Worm (Caenorhabditis elegans) whole organism, dauer: Measurements from ENCODE around the gene C18G1.7.
"Not testable (repeated sequence)": the region's sequence is repeated elsewhere in the genome, so short reads cannot be mapped to it uniquely, and the experiment has no call there.

Experiments used
- unc-62 ChIP-seq: sonication (generic microtip); optimal IDR thresholded peaks from 2 replicates; lab custom pipeline; 2017; ENCODE audit warnings: missing biosample characterization, missing genetic modification reagents, missing genetic modification characterization

C18G1.7 gene

DNA sequence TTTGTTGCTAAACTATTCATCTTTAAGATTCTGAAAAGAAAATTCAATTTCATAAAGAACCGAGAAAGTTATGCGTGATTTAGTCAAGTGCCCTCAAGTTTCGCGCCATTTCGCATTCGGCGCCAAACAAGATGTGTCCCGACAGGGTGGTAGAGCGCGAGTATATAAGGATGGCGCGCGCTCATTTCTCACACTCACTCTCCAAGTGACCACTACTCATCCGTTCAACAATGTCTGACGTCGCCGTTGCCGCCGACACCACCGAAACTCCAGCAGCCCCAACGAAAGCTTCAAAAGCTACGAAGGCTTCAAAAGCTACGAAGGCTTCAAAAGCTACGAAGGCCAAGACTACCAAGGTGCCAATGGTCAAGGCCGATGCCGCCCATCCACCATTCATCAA lies 8.8 kb downstream of the C18G1.7 start, which contains the start of gene hil-4:
TSS of gene hil-4 (plus strand) at position 191 of the 400 bp plus-strand sequence.
- TF ChIP-seq unc-62 (GFP tag; lab: Kevin White, UChicago): no peak

DNA sequence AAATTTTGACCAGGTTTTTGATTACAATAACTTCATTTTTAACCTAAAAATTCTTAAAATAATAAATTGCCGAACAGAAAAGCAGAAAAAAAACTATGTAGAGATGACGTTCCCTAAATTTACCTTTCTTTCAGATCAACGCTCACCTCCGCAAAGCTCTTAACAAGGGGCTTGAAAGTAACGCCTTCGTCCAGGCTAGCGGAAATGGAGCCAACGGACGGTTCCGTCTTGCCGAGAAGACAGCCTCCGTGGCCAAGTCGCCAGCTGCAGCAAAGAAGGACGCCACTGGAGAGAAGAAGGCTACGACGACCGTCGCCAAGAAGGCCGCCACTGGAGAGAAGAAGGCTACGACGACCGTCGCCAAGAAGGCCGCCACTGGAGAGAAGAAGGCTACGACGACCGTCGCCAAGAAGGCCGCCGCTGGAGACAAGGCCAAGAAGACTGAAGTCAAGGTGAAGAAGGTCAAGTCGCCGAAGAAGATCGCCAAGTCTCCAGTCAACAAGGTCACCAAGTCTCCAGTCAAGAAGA lies 9.4 kb downstream of the C18G1.7 start:
- TF ChIP-seq unc-62 (GFP tag; lab: Kevin White, UChicago): no peak

DNA sequence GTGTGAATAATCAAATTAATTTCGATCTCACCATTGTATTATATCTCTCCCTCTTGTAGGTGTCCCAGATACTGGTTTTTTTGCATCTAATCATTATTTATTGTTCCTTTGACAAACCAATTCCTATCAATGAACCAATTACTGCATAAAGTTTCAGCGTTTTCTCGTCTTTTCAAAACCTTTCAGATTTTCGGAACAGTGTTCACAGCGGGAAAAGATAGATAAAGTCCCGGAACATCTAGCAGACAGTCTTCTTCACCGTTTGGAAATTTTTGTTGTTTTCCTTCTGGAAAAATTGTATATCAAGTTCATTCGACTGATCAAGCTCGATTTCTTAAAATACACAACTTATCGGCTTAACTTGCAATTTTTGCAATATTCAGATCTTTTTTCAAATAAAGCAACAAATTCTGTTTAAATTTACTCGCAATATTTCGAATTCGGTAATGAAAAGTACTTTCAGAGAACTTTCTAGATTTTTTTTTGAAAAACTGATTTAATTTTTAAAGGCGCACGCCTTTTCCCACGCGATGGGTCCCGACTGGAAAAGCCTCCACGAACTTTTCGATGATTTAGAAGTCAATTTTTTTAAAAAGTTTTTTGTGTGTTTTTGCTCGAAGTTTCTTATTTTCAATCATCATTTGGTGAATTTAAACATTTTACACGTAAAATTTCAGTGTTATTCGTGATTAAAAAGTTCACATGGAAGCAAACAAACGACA lies 10.1 kb downstream of the C18G1.7 start, which contains the start of gene pgl-3:
TSS of gene pgl-3 (plus strand) at position 672 of the 722 bp plus-strand sequence.
- TF ChIP-seq unc-62 (GFP tag; lab: Kevin White, UChicago): no peak

DNA sequence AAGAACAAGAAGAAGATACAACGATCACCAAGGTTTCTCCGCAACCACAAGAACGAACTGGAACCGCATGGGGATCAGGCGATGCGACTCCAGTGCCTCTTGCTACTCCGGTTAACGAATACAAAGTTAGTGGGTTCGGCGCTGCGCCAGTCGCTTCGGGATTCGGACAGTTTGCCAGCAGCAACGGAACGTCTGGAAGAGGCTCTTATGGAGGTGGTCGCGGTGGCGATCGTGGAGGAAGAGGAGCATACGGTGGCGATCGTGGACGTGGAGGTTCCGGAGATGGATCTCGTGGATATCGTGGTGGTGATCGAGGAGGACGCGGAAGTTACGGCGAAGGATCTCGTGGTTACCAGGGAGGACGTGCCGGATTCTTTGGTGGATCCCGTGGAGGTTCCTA lies 12.7 kb downstream of the C18G1.7 start:
- TF ChIP-seq unc-62 (GFP tag; lab: Kevin White, UChicago): no peak

DNA sequence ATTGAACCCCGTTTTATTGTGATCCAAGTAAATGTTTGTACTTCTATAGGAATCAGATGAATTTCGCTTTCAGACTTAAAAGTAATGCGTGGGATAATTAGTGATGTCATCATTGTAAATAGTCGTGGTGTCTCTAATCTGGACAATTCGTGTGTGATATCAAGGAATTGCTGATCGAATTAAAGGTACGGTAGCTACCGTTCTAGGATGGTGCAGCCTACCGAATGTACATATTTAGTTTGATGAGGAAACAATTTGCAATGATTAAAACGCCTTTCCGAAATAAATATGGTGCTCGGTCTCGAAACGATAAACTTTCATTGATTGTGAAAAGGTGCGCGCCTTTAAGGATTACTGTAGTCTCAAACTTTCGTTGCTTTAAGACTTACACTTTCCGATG lies 13.2 kb downstream of the C18G1.7 start:
- TF ChIP-seq unc-62 (GFP tag; lab: Kevin White, UChicago): no peak

DNA sequence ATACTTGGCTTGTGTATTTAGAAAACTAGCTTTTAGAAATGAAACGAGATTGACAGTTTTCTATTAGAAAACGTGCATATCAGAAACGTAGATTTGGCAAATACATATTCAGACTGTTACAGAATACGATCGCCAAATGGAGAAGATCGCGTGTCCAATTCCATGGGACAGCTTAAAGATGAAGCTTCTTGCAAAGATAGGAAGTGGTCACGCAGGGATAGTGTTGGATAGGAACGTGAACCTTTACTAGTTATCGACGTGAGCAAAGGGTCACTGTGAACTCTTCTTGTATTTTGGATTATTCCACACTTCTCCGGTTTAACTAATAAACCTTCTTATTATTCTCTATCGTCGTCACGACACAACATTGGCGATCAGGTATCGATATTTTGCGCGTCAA lies 15.3 kb downstream of the C18G1.7 start, which contains the start of gene bgnt-1.4:
TSS of gene bgnt-1.4 (plus strand) at position 301 of the 400 bp plus-strand sequence.
- TF ChIP-seq unc-62 (GFP tag; lab: Kevin White, UChicago): not testable (repeated sequence)

DNA sequence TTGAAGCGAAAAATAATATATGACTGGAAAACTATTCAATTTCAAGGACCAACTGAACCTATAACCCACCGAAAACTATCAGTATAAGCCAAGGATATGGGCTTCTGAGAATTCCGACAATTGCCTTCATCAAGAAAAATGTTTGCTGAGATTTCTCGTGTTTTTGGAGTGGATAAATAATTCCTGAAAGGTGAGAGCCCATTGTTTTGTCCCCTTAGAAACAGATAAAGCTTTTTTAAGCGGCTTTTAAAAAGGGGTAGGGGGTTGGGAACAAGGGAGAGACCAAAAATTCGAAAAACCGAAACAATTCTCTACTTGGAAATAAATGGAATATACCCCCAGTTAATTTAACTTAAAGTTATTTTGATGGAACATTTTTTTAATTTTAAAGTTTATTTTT lies 21.1 kb downstream of the C18G1.7 start, which contains the start of gene C18G1.8:
TSS of gene C18G1.8 (minus strand) at position 101 of the 400 bp plus-strand sequence.
- no peak for TF ChIP-seq unc-62 (GFP tag; lab: Kevin White, UChicago)

DNA sequence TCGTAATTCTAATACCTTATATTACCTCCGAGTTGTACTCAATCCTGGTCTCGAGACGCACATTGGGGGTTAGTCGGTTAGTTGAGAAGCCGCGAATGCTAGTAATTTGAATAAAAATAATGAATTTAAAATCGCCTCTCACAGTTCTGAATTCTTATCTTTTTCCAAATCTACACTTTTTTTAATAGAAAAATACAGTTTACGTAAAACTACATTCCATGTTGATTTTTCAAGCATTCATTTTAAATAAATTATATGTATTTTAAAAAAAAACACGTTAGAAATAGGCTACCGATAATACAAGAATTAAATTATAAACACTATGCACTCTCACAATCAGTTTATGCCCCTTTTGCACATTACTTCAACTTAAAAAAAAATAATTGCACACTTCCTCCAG lies 24.3 kb downstream of the C18G1.7 start, which contains the start of gene C18G1.9:
TSS of gene C18G1.9 (minus strand) at position 101 of the 400 bp plus-strand sequence.
- no peak for TF ChIP-seq unc-62 (GFP tag; lab: Kevin White, UChicago)

DNA sequence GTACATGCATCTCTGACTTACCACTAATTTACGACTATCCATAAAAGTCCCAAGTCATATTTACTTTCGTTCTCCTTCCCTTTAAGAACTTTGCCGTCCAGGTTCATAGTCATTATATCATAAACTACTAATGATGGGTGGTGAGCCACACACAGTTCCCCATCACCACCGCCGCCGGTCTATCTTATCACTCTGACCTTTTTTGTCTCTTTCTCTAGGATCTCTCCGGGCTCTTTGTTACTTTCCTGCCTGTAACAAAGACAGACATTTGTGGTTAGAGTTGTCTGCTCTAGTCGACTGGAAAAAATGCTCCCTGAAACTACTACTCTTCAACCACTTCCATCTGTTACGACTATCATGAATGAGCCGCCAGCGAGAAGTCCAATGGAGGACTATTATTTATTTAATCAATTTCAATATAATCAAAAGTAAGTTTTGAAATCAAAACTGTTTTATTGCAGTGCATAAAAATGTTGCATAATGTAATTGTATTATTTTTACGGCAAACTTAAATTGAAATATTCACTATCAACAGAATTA lies 25.1 kb downstream of the C18G1.7 start, which contains the start of gene elt-7:
TSS of gene elt-7 (plus strand) at position 263 of the 540 bp plus-strand sequence.
- no peak for TF ChIP-seq unc-62 (GFP tag; lab: Kevin White, UChicago)

DNA sequence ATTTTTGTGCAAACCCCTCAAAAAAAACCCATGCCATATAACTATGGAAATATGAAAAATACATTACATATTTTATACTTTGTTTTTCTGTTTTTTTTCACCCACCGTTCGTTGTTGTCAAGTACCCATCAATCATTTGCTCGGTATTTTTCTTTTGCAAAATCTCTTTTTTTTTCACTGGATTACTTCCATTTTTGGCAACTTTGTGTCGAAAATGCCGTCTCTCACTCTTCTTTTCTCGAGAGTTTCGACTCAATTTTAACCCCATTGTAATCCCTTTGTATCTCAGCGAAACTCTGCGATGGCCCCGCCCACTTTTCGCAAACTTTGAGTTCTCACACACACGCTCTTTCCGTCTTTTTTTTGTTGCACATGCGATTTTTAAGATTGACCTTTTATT lies 29.8 kb downstream of the C18G1.7 start:
- no peak for TF ChIP-seq unc-62 (GFP tag; lab: Kevin White, UChicago)

DNA sequence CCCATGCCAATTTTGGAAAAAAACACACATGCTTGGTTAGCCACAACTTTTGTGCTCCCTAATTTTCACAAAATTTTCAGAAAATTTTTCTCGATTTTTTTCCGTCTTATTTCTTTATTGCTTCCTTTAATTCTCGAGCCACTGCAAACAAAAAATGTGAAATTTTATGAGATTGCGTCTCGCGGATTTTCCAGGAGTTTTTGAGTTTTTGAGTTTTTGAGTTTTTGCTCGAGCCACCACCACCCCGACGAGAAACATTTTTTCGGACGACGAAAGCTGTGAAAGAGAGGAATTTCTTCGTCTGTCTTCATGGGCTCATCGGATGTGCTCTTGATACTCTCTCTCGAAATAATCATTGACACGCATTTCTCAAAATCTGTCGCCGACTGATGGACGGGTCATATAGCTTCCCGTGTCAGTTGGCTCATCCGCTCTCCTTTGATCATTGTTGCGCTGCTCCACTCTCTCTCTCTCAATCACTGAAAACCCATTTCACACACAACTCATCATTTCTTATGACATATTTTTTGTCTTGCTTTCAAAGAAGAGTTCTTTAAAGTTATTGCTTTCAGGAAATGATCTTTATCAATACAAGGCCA lies 32.1 kb downstream of the C18G1.7 start, which contains the start of gene C18G1.1:
TSS of gene C18G1.1 (plus strand) at position 573 of the 599 bp plus-strand sequence.
- TF ChIP-seq unc-62 (GFP tag; lab: Kevin White, UChicago): no peak

DNA sequence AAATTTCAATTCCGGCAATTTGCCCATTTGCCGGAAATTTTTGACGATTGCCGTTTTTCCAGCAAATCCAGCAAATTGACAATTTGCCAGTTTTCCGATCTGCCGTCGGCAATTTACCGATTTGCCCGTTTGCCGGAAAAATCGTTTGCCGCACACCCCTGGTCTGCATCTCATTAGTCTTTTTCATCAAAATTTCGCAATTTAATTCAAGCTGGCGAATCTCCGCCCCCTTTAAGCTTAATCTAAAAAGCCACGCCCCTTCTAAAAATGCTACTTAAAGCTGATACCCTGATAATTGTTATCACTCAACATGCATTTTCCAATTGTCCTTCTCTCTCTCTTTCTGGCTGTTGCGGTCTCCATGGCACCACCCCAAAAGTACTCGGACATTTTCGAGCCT lies 37.9 kb downstream of the C18G1.7 start, which contains the start of gene Y60C6A.1:
TSS of gene Y60C6A.1 (plus strand) at position 301 of the 400 bp plus-strand sequence.
- TF ChIP-seq unc-62 (GFP tag; lab: Kevin White, UChicago): no peak

DNA sequence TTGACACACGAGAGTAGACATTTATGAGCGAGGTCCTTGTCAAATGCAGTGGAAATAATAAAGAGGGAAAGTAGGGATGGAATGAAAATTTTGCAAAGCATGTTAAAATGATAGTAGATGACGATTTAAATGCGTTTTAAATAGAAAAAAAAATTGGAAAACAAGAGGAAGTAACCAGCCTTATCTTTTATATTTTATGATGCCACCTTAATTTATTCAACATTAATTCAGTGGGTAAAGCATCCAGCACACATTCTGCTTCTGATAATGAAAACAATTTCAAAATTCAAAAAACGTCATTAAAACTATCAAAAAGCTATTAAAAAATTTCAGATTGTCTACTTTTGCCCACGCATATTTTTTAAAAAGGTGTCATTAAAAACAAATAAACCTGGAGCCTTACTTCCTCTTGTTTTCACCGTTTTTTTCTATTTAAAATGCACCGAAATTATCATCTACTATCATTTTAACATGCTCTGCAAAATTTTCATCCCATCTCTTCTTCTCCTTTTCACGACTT lies 40.0 kb downstream of the C18G1.7 start, which contains the start of the genes Y60C6A.2 and Y60C6A.3:
TSS of gene Y60C6A.2 (minus strand) at position 101 of the 520 bp plus-strand sequence.
TSS of gene Y60C6A.3 (plus strand) at position 470 of the 520 bp plus-strand sequence.
- TF ChIP-seq unc-62 (GFP tag; lab: Kevin White, UChicago): no peak

DNA sequence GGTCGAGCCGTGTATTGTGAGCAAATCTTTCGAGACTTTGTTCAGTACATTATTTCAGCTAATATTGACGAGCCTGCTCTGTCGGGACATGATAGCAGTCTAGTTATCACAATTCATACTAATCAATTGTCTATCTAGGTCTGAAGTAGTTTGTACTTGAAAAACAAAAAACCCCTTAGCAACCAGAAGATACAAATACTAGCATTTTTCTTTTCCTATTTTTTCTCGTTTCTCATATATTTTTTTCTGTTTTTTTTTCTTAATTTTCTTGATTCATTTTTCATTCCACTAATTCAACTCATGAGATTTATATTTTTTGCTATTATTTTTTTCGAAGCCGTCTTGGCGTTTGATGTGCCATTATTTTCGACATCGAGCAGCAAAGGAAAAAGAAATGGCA lies 41.8 kb downstream of the C18G1.7 start, which contains the start of gene R02F11.9:
TSS of gene R02F11.9 (plus strand) at position 301 of the 400 bp plus-strand sequence.
- TF ChIP-seq unc-62 (GFP tag; lab: Kevin White, UChicago): no peak

DNA sequence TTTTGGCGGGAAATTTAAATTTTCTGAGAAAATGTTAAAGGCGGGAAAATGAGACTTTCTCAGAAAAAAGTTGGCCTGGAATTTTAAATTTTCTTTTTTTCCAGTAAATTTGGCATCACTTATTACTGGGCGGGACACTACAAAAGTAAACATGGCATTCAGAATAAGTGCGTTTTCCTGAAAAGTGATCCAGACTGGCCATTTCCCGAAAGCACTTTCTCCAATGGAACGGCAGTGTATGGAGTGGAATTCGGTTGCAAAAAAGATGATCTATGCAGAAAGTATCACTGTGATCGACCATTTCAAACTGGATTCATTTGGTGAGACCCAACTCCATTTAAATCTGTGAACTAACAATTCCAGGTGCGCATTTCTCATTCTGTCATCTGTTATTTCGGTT lies 42.5 kb downstream of the C18G1.7 start:
- TF ChIP-seq unc-62 (GFP tag; lab: Kevin White, UChicago): no peak
